Fruit fly (Drosophila melanogaster): Measurements from ENCODE around the gene CG45690.
A peak's percentile ranks its signal among the peaks of the same experiment; 100 is the strongest.

CG45690 gene

DNA sequence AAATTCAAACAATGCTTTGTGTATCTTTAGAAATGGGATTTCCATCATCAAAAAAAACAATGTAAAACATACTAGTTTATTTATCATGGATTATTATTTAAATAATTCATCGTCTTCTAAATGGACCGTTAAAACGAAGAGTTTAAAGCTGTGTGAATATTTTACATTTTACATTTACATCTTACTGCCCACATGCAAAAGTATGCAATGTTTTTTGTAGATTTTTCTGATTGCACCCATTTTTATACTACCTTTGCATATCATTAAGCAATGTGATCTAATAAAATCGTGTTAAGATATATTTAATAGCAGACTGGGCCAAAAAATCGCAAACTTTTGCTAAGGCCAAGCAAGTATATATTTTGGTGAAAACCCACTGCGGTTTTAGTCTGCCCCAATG lies 13.4 kb downstream of the CG45690 start:
- TF ChIP-seq D1 (tag; optimal IDR thresholded peaks at IDR 0.05) (peak; percentile 49), Ets98B (GFP tag; IDR thresholded peaks at IDR 0.05) (no peak)

DNA sequence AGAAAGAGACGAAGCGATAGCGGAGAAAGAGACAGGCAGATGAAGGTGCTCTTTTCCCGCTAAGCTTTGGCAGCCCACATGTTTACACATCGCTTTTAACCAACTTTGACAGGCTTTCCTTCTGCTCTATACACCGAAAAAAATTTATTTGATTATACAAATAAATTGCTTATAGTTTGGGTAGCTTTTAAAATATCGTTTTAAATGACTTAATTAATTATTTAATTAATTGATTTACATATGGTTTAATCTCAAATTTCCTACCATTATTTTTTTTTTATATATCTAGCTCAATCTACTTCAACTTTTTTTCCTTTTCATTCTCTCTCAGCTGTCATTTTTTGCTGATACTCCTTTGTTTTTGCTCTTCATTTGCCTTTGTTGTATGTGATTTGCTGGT lies 14.9 kb downstream of the CG45690 start:
- peak; percentile 40 for TF ChIP-seq CG8301 (tag; optimal IDR thresholded peaks at IDR 0.05)
- TF ChIP-seq CG8159 (tag; optimal IDR thresholded peaks at IDR 0.05) = peak; percentile 69
- peak; percentile 24 for TF ChIP-seq CG15710 (tag; optimal IDR thresholded peaks at IDR 0.05)
- no peak for TF ChIP-seq EcR (GFP tag; optimal IDR thresholded peaks at IDR 0.05)
- TF ChIP-seq CG9948 (tag; optimal IDR thresholded peaks at IDR 0.05) = peak; percentile 33
- TF ChIP-seq rn (GFP tag; IDR thresholded peaks at IDR 0.05) = no peak
- TF ChIP-seq CG17806 (tag; optimal IDR thresholded peaks at IDR 0.05) = peak; percentile 42
- peak; percentile 52; the same call in 2 of the 3 replicates for TF ChIP-seq CG4496 (GFP tag; IDR thresholded peaks at IDR 0.05)
- TF ChIP-seq CG14655 (GFP tag; optimal IDR thresholded peaks at IDR 0.05) = peak; percentile 42

DNA sequence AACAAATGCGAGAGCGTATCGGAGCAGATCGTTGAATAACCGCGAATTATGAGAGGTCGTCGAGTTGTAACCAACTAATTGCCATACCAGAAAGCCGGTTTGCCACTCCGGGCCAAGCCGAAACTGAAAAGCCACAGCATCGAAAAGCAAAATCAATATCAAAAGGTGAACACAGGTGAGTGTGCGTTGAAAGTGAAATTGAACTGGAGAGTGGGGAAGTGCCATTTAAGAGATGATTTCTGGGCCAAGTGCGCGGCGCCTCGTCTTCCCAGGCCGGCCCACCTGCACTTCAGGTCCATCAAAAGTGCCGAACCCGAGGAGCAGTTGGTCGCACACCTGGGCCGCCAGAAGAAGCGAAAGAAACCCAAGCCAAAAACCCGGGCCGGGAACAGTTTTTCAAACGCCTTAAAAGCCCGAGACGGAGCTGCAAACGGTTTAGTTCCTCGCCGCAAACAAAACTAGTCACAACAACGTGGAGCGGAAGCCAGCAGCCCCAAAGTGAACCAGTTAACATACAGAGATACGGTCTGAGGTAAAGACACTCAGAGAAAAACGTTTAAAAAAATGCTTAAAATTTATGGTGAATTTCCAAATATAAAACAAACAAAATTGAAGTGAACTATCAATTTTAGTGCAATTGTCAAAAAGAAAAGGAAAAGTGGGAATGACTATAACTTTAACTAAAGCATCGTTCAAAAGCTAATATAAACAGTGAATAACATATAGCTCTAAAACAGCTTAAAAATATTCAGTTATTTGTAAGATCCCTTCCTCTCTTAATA lies 19.0 kb downstream of the CG45690 start, which contains the start of gene CG17104:
Gene CG17104, plus strand, starts transcription at position 266 of the 782 bp plus-strand sequence.
- TF ChIP-seq CG12605 (GFP tag; IDR thresholded peaks at IDR 0.05) (peak; percentile 21; the same call in 1 of the 2 replicates), gl (tag; optimal IDR thresholded peaks at IDR 0.05) (no peak), CG4496 (GFP tag; IDR thresholded peaks at IDR 0.05) (peak; percentile 78), CG10348 (GFP tag; IDR thresholded peaks at IDR 0.05) (no peak), fd96Ca (GFP tag; IDR thresholded peaks at IDR 0.05) (no peak), Pif1B (GFP tag; optimal IDR thresholded peaks at IDR 0.05) (peak; percentile 58), Ets98B (GFP tag; IDR thresholded peaks at IDR 0.05) (peak; percentile 71), CG34367 (tag; optimal IDR thresholded peaks at IDR 0.05) (peak; percentile 35), CG14655 (GFP tag; optimal IDR thresholded peaks at IDR 0.05) (peak; percentile 70), CG8159 (tag; optimal IDR thresholded peaks at IDR 0.05) (peak; percentile 69), CG9948 (tag; optimal IDR thresholded peaks at IDR 0.05) (peak; percentile 53), CG8301 (tag; optimal IDR thresholded peaks at IDR 0.05) (peak; percentile 74), CG17806 (tag; optimal IDR thresholded peaks at IDR 0.05) (peak; percentile 67), EcR (GFP tag; optimal IDR thresholded peaks at IDR 0.05) (no peak), CG13204 (GFP tag; optimal IDR thresholded peaks at IDR 0.05) (no peak), Pif1A (GFP tag; optimal IDR thresholded peaks at IDR 0.05) (peak; percentile 63), rn (GFP tag; IDR thresholded peaks at IDR 0.05) (peak; percentile 42; the same call in 1 of the 2 replicates), Snoo (tag; optimal IDR thresholded peaks at IDR 0.05) (no peak), CG32121 (GFP tag; IDR thresholded peaks at IDR 0.05) (peak; percentile 57; the same call in 1 of the 2 replicates), CG15710 (tag; optimal IDR thresholded peaks at IDR 0.05) (peak; percentile 69), D1 (tag; optimal IDR thresholded peaks at IDR 0.05) (peak; percentile 35)

DNA sequence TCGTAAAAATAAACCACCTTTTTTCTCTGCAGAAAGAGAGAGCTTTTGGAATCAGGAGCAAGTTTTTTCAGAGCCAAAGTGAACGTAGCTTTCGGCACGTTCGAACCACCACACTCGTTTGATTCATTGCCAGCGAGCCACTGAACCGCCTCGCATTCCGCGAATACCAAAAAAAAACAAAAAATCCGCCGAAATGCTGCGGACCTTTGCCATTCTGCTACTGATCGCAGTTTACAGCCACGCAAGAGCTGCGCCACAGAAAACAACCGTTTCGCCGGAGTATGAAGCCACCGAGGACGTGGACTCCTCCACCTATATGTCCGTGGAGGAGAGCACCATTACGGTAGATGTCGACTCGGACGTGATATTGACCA lies 19.6 kb downstream of the CG45690 start:
- TF ChIP-seq Pif1A (GFP tag; optimal IDR thresholded peaks at IDR 0.05) = no peak
- no peak for TF ChIP-seq CG4496 (GFP tag; IDR thresholded peaks at IDR 0.05)
- TF ChIP-seq CG13204 (GFP tag; optimal IDR thresholded peaks at IDR 0.05) = no peak
- no peak for TF ChIP-seq rn (GFP tag; IDR thresholded peaks at IDR 0.05)
- TF ChIP-seq CG14655 (GFP tag; optimal IDR thresholded peaks at IDR 0.05) = no peak
- TF ChIP-seq EcR (GFP tag; optimal IDR thresholded peaks at IDR 0.05) = no peak
- TF ChIP-seq CG15710 (tag; optimal IDR thresholded peaks at IDR 0.05) = no peak
- TF ChIP-seq CG12605 (GFP tag; IDR thresholded peaks at IDR 0.05) = no peak
- no peak for TF ChIP-seq CG8301 (tag; optimal IDR thresholded peaks at IDR 0.05)
- TF ChIP-seq CG17806 (tag; optimal IDR thresholded peaks at IDR 0.05) = no peak
- TF ChIP-seq gl (tag; optimal IDR thresholded peaks at IDR 0.05) = no peak
- no peak for TF ChIP-seq Pif1B (GFP tag; optimal IDR thresholded peaks at IDR 0.05)
- TF ChIP-seq CG32121 (GFP tag; IDR thresholded peaks at IDR 0.05) = no peak
- no peak for TF ChIP-seq fd96Ca (GFP tag; IDR thresholded peaks at IDR 0.05)
- no peak for TF ChIP-seq D1 (tag; optimal IDR thresholded peaks at IDR 0.05)
- TF ChIP-seq Ets98B (GFP tag; IDR thresholded peaks at IDR 0.05) = no peak
- no peak for TF ChIP-seq CG34367 (tag; optimal IDR thresholded peaks at IDR 0.05)
- no peak for TF ChIP-seq CG8159 (tag; optimal IDR thresholded peaks at IDR 0.05)
- no peak for TF ChIP-seq CG10348 (GFP tag; IDR thresholded peaks at IDR 0.05)

DNA sequence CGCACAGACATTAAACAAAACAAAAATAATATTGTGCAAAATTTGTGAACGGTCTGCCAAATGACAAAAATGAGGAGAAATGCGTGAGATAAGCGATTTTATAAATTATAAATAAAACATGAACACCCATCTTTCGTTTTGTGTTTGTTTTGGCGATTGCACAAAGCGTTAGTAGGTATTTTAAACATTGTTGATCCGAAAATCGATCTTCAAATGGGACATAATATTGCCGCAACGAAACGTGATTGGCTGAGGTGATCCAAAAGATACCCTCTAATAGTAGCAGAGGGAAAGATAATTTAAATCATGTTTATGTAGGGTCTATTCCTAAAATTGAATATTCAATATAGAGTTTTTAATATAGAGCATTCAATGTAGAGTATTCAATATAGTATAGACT lies 21.5 kb downstream of the CG45690 start:
- TF ChIP-seq CG15710 (tag; optimal IDR thresholded peaks at IDR 0.05) (no peak), CG32121 (GFP tag; IDR thresholded peaks at IDR 0.05) (0 out of 2 replicates have a peak, but pooled peaks have one; percentile 25), Ets98B (GFP tag; IDR thresholded peaks at IDR 0.05) (peak; percentile 16; the same call in 1 of the 2 replicates)

DNA sequence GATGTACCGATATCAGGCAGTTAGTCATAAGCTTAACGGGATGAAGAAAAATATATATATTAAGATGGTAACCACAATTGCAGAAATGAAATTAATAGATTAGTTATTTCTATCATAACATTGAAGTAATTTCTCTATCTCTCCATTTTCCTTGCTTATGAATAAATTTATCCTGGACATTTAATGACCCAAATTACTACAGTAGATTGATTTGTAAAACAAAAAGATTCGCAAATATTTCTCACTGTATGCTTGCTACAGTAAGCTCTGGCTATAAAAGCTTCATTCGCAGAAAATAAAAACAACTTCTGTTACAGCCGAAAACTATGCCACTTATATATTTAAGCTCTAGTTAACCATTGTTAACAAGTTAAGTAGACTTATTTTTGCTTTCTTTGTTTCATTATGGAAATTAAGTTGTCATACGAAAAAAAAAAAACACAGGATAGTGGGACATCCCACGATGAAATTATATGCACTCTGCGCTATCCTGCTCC lies 22.6 kb downstream of the CG45690 start, which contains the start of gene CG17105:
Gene CG17105, plus strand, starts transcription at position 447 of the 497 bp plus-strand sequence.
- no peak for TF ChIP-seq EcR (GFP tag; optimal IDR thresholded peaks at IDR 0.05)
- 0 out of 3 replicates have a peak, but pooled peaks have one; percentile 20 for TF ChIP-seq CG4496 (GFP tag; IDR thresholded peaks at IDR 0.05)

All from whole organism, pupa.